Worm (Caenorhabditis elegans) whole organism, L4 larva: ENCODE measurements around the gene B0222.1.

ENCODE experiments used
- F10B5.3 ChIP-seq: sonication (generic microtip); optimal IDR thresholded peaks from 2 replicates; lab custom pipeline; 2016; ENCODE audit warnings: mild to moderate bottlenecking, missing genetic modification characterization, missing compliant biosample characterization
- F26F4.8 ChIP-seq: fragments of 200-800 bp; sonication (Bioruptor generic); conservative IDR thresholded peaks from 2 replicates; pipeline ENCODE4 v1.3.6; 2022; ENCODE audit warnings: missing genetic modification characterization, missing compliant biosample characterization
- F49E8.2 ChIP-seq: sonication (generic microtip); optimal IDR thresholded peaks from 2 replicates; lab custom pipeline; 2016; ENCODE audit warnings: missing compliant biosample characterization, mild to moderate bottlenecking, missing genetic modification characterization, borderline replicate concordance
- T26A8.4 ChIP-seq: fragments of 200-800 bp; sonication (Bioruptor generic); IDR thresholded peaks from 2 replicates; pipeline ENCODE4 v1.3.6; 2022; ENCODE audit warnings: missing genetic modification characterization, missing compliant biosample characterization
- Y105C5A.15 ChIP-seq: fragments of 200-800 bp; sonication (Bioruptor generic); IDR thresholded peaks from 2 replicates; pipeline ENCODE4 v1.3.6; 2022; ENCODE audit warnings: missing genetic modification characterization, missing compliant biosample characterization
- Y75B8A.6 ChIP-seq: fragments of 200-800 bp; sonication (Bioruptor generic); IDR thresholded peaks from 2 replicates; pipeline ENCODE4 v1.3.6; 2022; ENCODE audit warnings: missing genetic modification reagents, missing genetic modification characterization, missing compliant biosample characterization
- ZK337.2 ChIP-seq: fragments of 200-800 bp; sonication (Bioruptor generic); IDR thresholded peaks from 2 replicates; pipeline ENCODE4 v1.3.6; 2022; ENCODE audit warnings: missing genetic modification reagents, missing genetic modification characterization, missing compliant biosample characterization
- ZK546.5 ChIP-seq, 2 experiments: sonication (generic microtip); optimal IDR thresholded peaks; 2 replicates each; lab custom pipeline; 2017; ENCODE audit warnings: missing biosample characterization in 2 of 2, missing genetic modification characterization in 2 of 2
- aly-2 ChIP-seq: sonication (generic microtip); optimal IDR thresholded peaks from 2 replicates; lab custom pipeline; 2018; ENCODE audit warnings: missing biosample characterization, missing genetic modification characterization
- ama-1 ChIP-seq: fragments of 150-350 bp; optimal IDR thresholded peaks from 2 replicates; lab custom pipeline; 2014; ENCODE audit warnings: inconsistent platforms, mixed read lengths
- ceh-28 ChIP-seq: fragments of 150-350 bp; optimal IDR thresholded peaks from 2 replicates; lab custom pipeline; 2014; ENCODE audit warnings: missing biosample characterization, missing genetic modification reagents, missing genetic modification characterization
- ceh-32 ChIP-seq: sonication (generic microtip); optimal IDR thresholded peaks from 2 replicates; lab custom pipeline; 2016; ENCODE audit warnings: mild to moderate bottlenecking, missing genetic modification characterization, missing compliant biosample characterization; ENCODE audit not compliant: poor library complexity
- daf-12 ChIP-seq: fragments of 150-350 bp; optimal IDR thresholded peaks from 2 replicates; lab custom pipeline; 2014; ENCODE audit warnings: missing biosample characterization, missing genetic modification reagents, missing genetic modification characterization
- daf-16 ChIP-seq, 3 experiments: sonication (generic microtip); optimal IDR thresholded peaks; 2 replicates each; lab custom pipeline; 2016 to 2017; ENCODE audit warnings: missing genetic modification characterization in 3 of 3, missing genetic modification reagents in 3 of 3, mild to moderate bottlenecking in 2 of 3, missing compliant biosample characterization in 2 of 3, missing biosample characterization in 1 of 3, moderate library complexity in 1 of 3
- dpl-1 ChIP-seq: fragments of 150-350 bp; optimal IDR thresholded peaks from 2 replicates; lab custom pipeline; 2014; ENCODE audit warnings: missing biosample characterization, missing genetic modification reagents, missing genetic modification characterization
- duxl-1 ChIP-seq: sonication (generic microtip); optimal IDR thresholded peaks from 2 replicates; lab custom pipeline; 2016; ENCODE audit warnings: mild to moderate bottlenecking, missing genetic modification characterization, moderate library complexity, missing compliant biosample characterization; ENCODE audit not compliant: poor library complexity
- dve-1 ChIP-seq: sonication (generic microtip); optimal IDR thresholded peaks from 2 replicates; lab custom pipeline; 2017; ENCODE audit warnings: antibody characterized with exemption, mild to moderate bottlenecking, missing genetic modification characterization, missing compliant biosample characterization; ENCODE audit not compliant: insufficient read depth
- fkh-10 ChIP-seq: fragments of 150-350 bp; optimal IDR thresholded peaks from 2 replicates; lab custom pipeline; 2014; ENCODE audit warnings: missing biosample characterization, missing genetic modification reagents, missing genetic modification characterization
- fos-1 ChIP-seq: fragments of 150-350 bp; optimal IDR thresholded peaks from 2 replicates; lab custom pipeline; 2014; ENCODE audit warnings: missing biosample characterization, missing genetic modification characterization
- hif-1 ChIP-seq, 2 experiments: sonication (generic microtip); optimal IDR thresholded peaks; 2 replicates each; lab custom pipeline; 2016 to 2017; ENCODE audit warnings: missing compliant biosample characterization in 2 of 2, missing genetic modification characterization in 2 of 2, missing genetic modification reagents in 2 of 2, missing genotype in 2 of 2, mild to moderate bottlenecking in 1 of 2
- hlh-11 ChIP-seq: fragments of 200-800 bp; sonication (Bioruptor generic); optimal IDR thresholded peaks from 2 replicates; lab custom pipeline; 2018; ENCODE audit warnings: mild to moderate bottlenecking, missing genetic modification characterization, missing compliant biosample characterization
- hlh-30 ChIP-seq: sonication (generic microtip); optimal IDR thresholded peaks from 2 replicates; lab custom pipeline; 2017; ENCODE audit warnings: antibody characterized with exemption, mild to moderate bottlenecking, missing genetic modification characterization, missing compliant biosample characterization; ENCODE audit not compliant: insufficient read depth
- jun-1 ChIP-seq: fragments of 150-350 bp; optimal IDR thresholded peaks from 2 replicates; lab custom pipeline; 2014; ENCODE audit warnings: missing biosample characterization, missing genetic modification reagents, missing genetic modification characterization
- lin-1 ChIP-seq: fragments of 200-800 bp; sonication (Bioruptor generic); IDR thresholded peaks from 2 replicates; pipeline ENCODE4 v1.3.6; 2022; ENCODE audit warnings: missing genetic modification reagents, missing genetic modification characterization, missing compliant biosample characterization
- lin-15B ChIP-seq: fragments of 150-350 bp; sonication (generic microtip); optimal IDR thresholded peaks from 3 replicates; lab custom pipeline; 2014; ENCODE audit warnings: missing biosample characterization, missing genetic modification characterization
- lin-38 ChIP-seq: fragments of 200-800 bp; sonication (Bioruptor generic); IDR thresholded peaks from 2 replicates; pipeline ENCODE4 v1.3.6; 2022; ENCODE audit warnings: missing genetic modification reagents, missing genetic modification characterization, missing compliant biosample characterization
- lsy-2 ChIP-seq, 2 experiments: fragments of 150-350 bp in 1 of 2; sonication (generic microtip) in 1 of 2; optimal IDR thresholded peaks; 2 replicates each; lab custom pipeline; 2014 to 2017; ENCODE audit warnings: missing biosample characterization in 2 of 2, missing genetic modification characterization in 2 of 2
- mep-1 ChIP-seq: fragments of 150-350 bp; sonication (generic microtip); optimal IDR thresholded peaks from 3 replicates; lab custom pipeline; 2014; ENCODE audit warnings: missing biosample characterization, missing genetic modification characterization
- mxl-2 ChIP-seq: fragments of 200-800 bp; sonication (Bioruptor generic); conservative IDR thresholded peaks from 2 replicates; pipeline ENCODE4 v1.3.6; 2022; ENCODE audit warnings: missing genetic modification reagents, missing genetic modification characterization, missing compliant biosample characterization
- mxl-3 ChIP-seq: fragments of 200-800 bp; sonication (Bioruptor generic); optimal IDR thresholded peaks from 2 replicates; lab custom pipeline; 2018; ENCODE audit warnings: mild to moderate bottlenecking, missing genetic modification characterization, missing compliant biosample characterization
- nhr-10 ChIP-seq: fragments of 150-350 bp; optimal IDR thresholded peaks from 2 replicates; lab custom pipeline; 2014; ENCODE audit warnings: missing biosample characterization, missing genetic modification characterization
- nhr-11 ChIP-seq: fragments of 150-350 bp; optimal IDR thresholded peaks from 2 replicates; lab custom pipeline; 2014; ENCODE audit warnings: missing biosample characterization, missing genetic modification characterization
- nhr-42 ChIP-seq: fragments of 200-800 bp; sonication (Bioruptor generic); IDR thresholded peaks from 2 replicates; pipeline ENCODE4 v1.3.6; 2022; ENCODE audit warnings: missing genetic modification characterization, missing compliant biosample characterization
- nhr-77 ChIP-seq: fragments of 150-350 bp; optimal IDR thresholded peaks from 2 replicates; lab custom pipeline; 2014; ENCODE audit warnings: missing biosample characterization, missing genetic modification characterization
- pha-4 ChIP-seq, 2 experiments: fragments of 150-350 bp in 1 of 2; fragments of 200-800 bp in 1 of 2; sonication (Bioruptor generic) in 1 of 2; IDR thresholded peaks in 1 of 2; optimal IDR thresholded peaks in 1 of 2; 2 replicates each; pipeline versions ENCODE4 v1.3.6 to Lab custom; 2014 to 2022; ENCODE audit warnings: missing genetic modification characterization in 2 of 2, missing genetic modification reagents in 2 of 2, missing biosample characterization in 1 of 2, missing compliant biosample characterization in 1 of 2
- php-3 ChIP-seq: fragments of 200-800 bp; sonication (Bioruptor generic); IDR thresholded peaks from 2 replicates; pipeline ENCODE4 v1.3.6; 2022; ENCODE audit warnings: missing genetic modification reagents, missing genetic modification characterization, missing compliant biosample characterization
- skn-1 ChIP-seq: fragments of 150-350 bp; optimal IDR thresholded peaks from 2 replicates; lab custom pipeline; 2014; ENCODE audit warnings: missing biosample characterization, missing genetic modification characterization
- snpc-4 ChIP-seq: fragments of 150-350 bp; optimal IDR thresholded peaks from 2 replicates; lab custom pipeline; 2014; ENCODE audit warnings: missing biosample characterization, missing genetic modification characterization
- spr-1 ChIP-seq: sonication (generic microtip); optimal IDR thresholded peaks from 2 replicates; lab custom pipeline; 2016; ENCODE audit warnings: mild to moderate bottlenecking, missing genetic modification characterization, missing compliant biosample characterization
- spr-3 ChIP-seq: fragments of 200-800 bp; sonication (Bioruptor generic); optimal IDR thresholded peaks from 2 replicates; lab custom pipeline; 2018; ENCODE audit warnings: mild to moderate bottlenecking, missing genetic modification characterization, missing compliant biosample characterization
- tra-1 ChIP-seq: fragments of 200-800 bp; sonication (Bioruptor generic); IDR thresholded peaks from 2 replicates; pipeline ENCODE4 v1.3.6; 2022; ENCODE audit warnings: missing genetic modification reagents, missing genetic modification characterization, missing compliant biosample characterization
- unc-130 ChIP-seq: sonication (generic microtip); optimal IDR thresholded peaks from 2 replicates; lab custom pipeline; 2016; ENCODE audit warnings: missing genetic modification reagents, missing genetic modification characterization, missing compliant biosample characterization
- vab-7 ChIP-seq: fragments of 200-800 bp; sonication (Bioruptor generic); IDR thresholded peaks from 2 replicates; pipeline ENCODE4 v1.3.6; 2022; ENCODE audit warnings: missing genetic modification reagents, missing genetic modification characterization, missing compliant biosample characterization
- zfp-2 ChIP-seq: sonication (generic microtip); optimal IDR thresholded peaks from 2 replicates; lab custom pipeline; 2016; ENCODE audit warnings: mild to moderate bottlenecking, missing genetic modification characterization, missing compliant biosample characterization
- zfp-3 ChIP-seq: fragments of 200-800 bp; sonication (Bioruptor generic); conservative IDR thresholded peaks from 2 replicates; pipeline ENCODE4 v1.3.6; 2022; ENCODE audit warnings: missing genetic modification reagents, missing genetic modification characterization, missing compliant biosample characterization
- zip-2 ChIP-seq: fragments of 150-350 bp; optimal IDR thresholded peaks from 2 replicates; lab custom pipeline; 2014; ENCODE audit warnings: missing biosample characterization, missing genetic modification characterization

The B0222.1 gene

DNA sequence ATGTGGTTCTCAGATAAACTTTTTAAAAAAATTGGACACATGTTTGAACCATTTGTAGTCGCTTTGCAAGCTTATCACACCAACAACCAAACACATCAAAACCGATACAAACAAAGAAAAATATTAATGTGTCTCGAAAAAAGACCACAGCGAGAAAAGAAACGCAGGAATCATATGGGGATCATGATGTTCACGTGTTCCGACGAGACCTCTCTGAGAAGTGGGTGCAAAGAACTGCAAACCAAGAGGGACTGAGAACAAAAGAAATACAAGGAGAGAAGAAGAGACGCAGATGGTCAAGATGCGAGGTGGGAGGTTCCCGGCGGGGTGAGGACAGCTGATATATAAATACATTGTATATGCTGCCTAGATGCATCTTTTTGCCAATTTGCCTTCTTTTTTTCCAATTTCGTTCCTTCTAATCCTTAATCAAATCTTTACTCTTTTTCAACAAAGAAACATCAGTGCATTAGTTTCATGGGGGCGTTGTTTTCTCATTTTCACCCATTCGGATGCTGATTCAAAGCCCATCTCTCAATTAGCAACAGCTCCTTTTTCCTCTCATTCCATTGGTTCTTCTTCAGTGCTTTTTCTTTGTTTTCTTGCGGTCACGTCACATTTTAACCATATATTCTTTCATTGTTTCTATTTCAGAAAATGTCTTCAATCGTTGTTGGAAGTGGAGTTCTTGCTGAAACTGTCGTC lies 38.3 kb upstream of the B0222.1 start, which contains the start of gene F21C10.10 (continued):
- no peak for TF ChIP-seq Y75B8A.6
- no peak for TF ChIP-seq F26F4.8 (GFP tag; lab: Robert Waterston, UW)
- TF ChIP-seq Y105C5A.15 (GFP tag; lab: Robert Waterston, UW): no peak
- peak; percentile 99 for TF ChIP-seq hlh-11
- TF ChIP-seq dve-1 (tag; lab: Kevin White, UChicago): peak; percentile 98
- no peak for TF ChIP-seq F49E8.2
- peak; percentile 93 for TF ChIP-seq mxl-3 (GFP tag; lab: Kevin White, UChicago)
- peak; percentile 56 for TF ChIP-seq dpl-1 (GFP tag; lab: Kevin White, UChicago)
- TF ChIP-seq vab-7 (GFP tag; lab: Robert Waterston, UW): no peak
- TF ChIP-seq pha-4 (GFP tag; IDR thresholded peaks at IDR 0.05; lab: Robert Waterston, UW): peak; percentile 76
- peak; percentile 60 for TF ChIP-seq pha-4 (tag; optimal IDR thresholded peaks at IDR 0.05; lab: Kevin White, UChicago)
- TF ChIP-seq fkh-10 (GFP tag; lab: Kevin White, UChicago): no peak
- peak; percentile 85 for TF ChIP-seq nhr-10 (tag; lab: Kevin White, UChicago)
- no peak for TF ChIP-seq fos-1 (tag; lab: Kevin White, UChicago)
- peak; percentile 99 for TF ChIP-seq hlh-30 (tag; lab: Kevin White, UChicago)
- TF ChIP-seq duxl-1 (tag; lab: Kevin White, UChicago): no peak
- no peak for TF ChIP-seq ZK546.5 (tag; optimal IDR thresholded peaks at IDR 0.05; lab: Kevin White, UChicago)
- peak; percentile 55 to 81 for TF ChIP-seq lsy-2 (tag; optimal IDR thresholded peaks at IDR 0.05; lab: Kevin White, UChicago)
- TF ChIP-seq spr-1 (tag; lab: Kevin White, UChicago): peak; percentile 78
- TF ChIP-seq ceh-32 (tag; lab: Kevin White, UChicago): no peak
- TF ChIP-seq spr-3 (GFP tag; lab: Kevin White, UChicago): peak; percentile 49
- peak; percentile 41 to 73 for TF ChIP-seq hif-1 (tag; optimal IDR thresholded peaks at IDR 0.05; lab: Kevin White, UChicago)
- no peak for TF ChIP-seq zfp-2 (tag; lab: Kevin White, UChicago)
- peak; percentile 87 for TF ChIP-seq nhr-11 (tag; lab: Kevin White, UChicago)
- peak; percentile 61 to 92 for TF ChIP-seq daf-16 (GFP tag; optimal IDR thresholded peaks at IDR 0.05; lab: Kevin White, UChicago)
- peak; percentile 91 for TF ChIP-seq daf-16 (tag; optimal IDR thresholded peaks at IDR 0.05; lab: Kevin White, UChicago)
- TF ChIP-seq jun-1: peak; percentile 59
- TF ChIP-seq zip-2: peak; percentile 31
- no peak for TF ChIP-seq snpc-4 (tag; lab: Kevin White, UChicago)
- TF ChIP-seq F10B5.3 (tag; lab: Kevin White, UChicago): no peak
- TF ChIP-seq, all 104 proteins: peak for 51

DNA sequence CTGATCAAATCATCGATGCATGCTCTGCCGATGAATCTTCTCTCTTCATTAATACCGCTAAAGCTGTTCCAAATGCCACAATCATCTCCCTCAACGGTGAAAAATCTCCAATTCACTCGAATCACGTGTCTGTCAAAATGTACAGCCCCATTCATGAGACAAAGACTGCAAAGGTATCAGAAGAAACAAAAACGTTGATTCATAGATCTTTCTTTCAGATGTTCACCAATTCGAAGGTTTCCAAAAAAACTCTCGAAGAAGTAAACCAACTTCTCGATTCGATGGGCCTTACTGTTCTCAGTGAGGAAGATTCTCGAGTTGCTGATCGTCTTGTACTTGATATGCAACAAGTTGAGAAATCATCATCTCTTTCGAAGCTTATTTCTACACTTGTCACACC lies 37.4 kb upstream of the B0222.1 start:
- peak; percentile 7 for TF ChIP-seq mxl-3 (GFP tag; lab: Kevin White, UChicago)
- TF ChIP-seq skn-1: no peak
- TF ChIP-seq pha-4 (GFP tag; IDR thresholded peaks at IDR 0.05; lab: Robert Waterston, UW): no peak
- no peak for TF ChIP-seq pha-4 (tag; optimal IDR thresholded peaks at IDR 0.05; lab: Kevin White, UChicago)
- TF ChIP-seq ama-1 (lab: Kevin White, UChicago): peak; percentile 27
- peak; percentile 52 for TF ChIP-seq hlh-30 (tag; lab: Kevin White, UChicago)
- TF ChIP-seq, all 104 proteins: peak for 3

DNA sequence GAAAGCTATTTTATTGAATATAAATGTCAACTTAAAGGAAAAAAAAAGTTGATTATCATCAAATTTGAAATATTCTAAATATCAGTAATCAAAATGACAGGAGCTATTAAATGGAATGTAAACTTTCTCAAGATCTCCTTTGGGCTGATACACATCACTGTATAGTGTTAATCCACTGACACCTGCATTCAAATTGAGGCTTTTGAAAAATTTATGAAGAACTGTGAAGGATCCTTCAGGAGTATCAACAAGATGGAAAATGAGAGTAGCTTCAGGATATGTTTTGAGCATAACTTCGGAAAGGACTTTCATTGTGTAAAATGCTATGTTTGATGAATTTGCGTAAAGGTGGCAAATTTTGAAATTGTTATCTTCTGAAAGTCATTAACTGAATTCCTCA lies 36.8 kb upstream of the B0222.1 start:
- TF ChIP-seq lin-15B (tag; lab: Kevin White, UChicago) (no peak), lin-38 (GFP tag; lab: Robert Waterston, UW) (peak; percentile 39; the same call in 1 of the 2 replicates), php-3 (GFP tag; lab: Robert Waterston, UW) (peak; percentile 17; the same call in 1 of the 2 replicates), fos-1 (tag; lab: Kevin White, UChicago) (no peak), ZK337.2 (GFP tag; lab: Robert Waterston, UW) (no peak), aly-2 (tag; lab: Kevin White, UChicago) (no peak), mep-1 (tag; lab: Kevin White, UChicago) (peak; percentile 0), ceh-28 (tag; lab: Kevin White, UChicago) (no peak), mxl-2 (GFP tag; lab: Robert Waterston, UW) (no peak), nhr-42 (GFP tag; lab: Robert Waterston, UW) (no peak), Y105C5A.15 (GFP tag; lab: Robert Waterston, UW) (no peak), tra-1 (no peak), nhr-77 (no peak), T26A8.4 (peak; percentile 18; the same call in 1 of the 2 replicates), daf-12 (tag; lab: Kevin White, UChicago) (no peak), lin-1 (GFP tag; lab: Robert Waterston, UW) (no peak), unc-130 (GFP tag; lab: Kevin White, UChicago) (no peak), zfp-3 (GFP tag; lab: Robert Waterston, UW) (peak; percentile 63; the same call in 1 of the 2 replicates)
